Fruit fly (Drosophila melanogaster) whole organism, pupa: ENCODE results near the gene CG16713.

ENCODE experiments used
- CG10348 ChIP-seq: fragments of 200-800 bp; sonication (Bioruptor generic); IDR thresholded peaks from 2 replicates; pipeline ENCODE4 v1.3.6; 2022; ENCODE audit warnings: missing biosample characterization, missing genetic modification characterization
- CG14655 ChIP-seq: fragments of 200-800 bp; sonication (Bioruptor generic); optimal IDR thresholded peaks from 3 replicates; lab custom pipeline; 2017; ENCODE audit warnings: mild to moderate bottlenecking, missing biosample characterization, missing genetic modification reagents, missing genetic modification characterization
- CG32121 ChIP-seq: fragments of 200-800 bp; sonication (Bioruptor generic); IDR thresholded peaks from 2 replicates; pipeline ENCODE4 v1.3.6; 2022; ENCODE audit warnings: missing biosample characterization, missing genetic modification characterization
- D1 ChIP-seq: fragments of 200-800 bp; sonication (Bioruptor generic); optimal IDR thresholded peaks from 2 replicates; lab custom pipeline; 2018; ENCODE audit warnings: missing biosample characterization, mild to moderate bottlenecking, missing genetic modification characterization, moderate library complexity
- Ets98B ChIP-seq: fragments of 200-800 bp; sonication (Bioruptor generic); IDR thresholded peaks from 2 replicates; pipeline ENCODE4 v1.3.6; 2022; ENCODE audit warnings: missing biosample characterization, missing genetic modification characterization
- Pif1B ChIP-seq: fragments of 200-800 bp; sonication (Bioruptor generic); optimal IDR thresholded peaks from 3 replicates; lab custom pipeline; 2016; ENCODE audit warnings: missing biosample characterization, missing genetic modification characterization
- Snoo ChIP-seq: fragments of 200-800 bp; sonication (Bioruptor generic); optimal IDR thresholded peaks from 3 replicates; lab custom pipeline; 2017; ENCODE audit warnings: missing biosample characterization, mild to moderate bottlenecking, missing genetic modification characterization, inconsistent platforms
- fd96Ca ChIP-seq: fragments of 200-800 bp; sonication (Bioruptor generic); IDR thresholded peaks from 3 replicates; pipeline ENCODE4 v1.3.6; 2022; ENCODE audit warnings: missing biosample characterization, missing genetic modification characterization
- gl ChIP-seq: fragments of 200-800 bp; sonication (Bioruptor generic); optimal IDR thresholded peaks from 2 replicates; lab custom pipeline; 2018; ENCODE audit warnings: missing biosample characterization, mild to moderate bottlenecking, missing genetic modification characterization
- rn ChIP-seq: fragments of 200-800 bp; sonication (Bioruptor generic); IDR thresholded peaks from 2 replicates; pipeline ENCODE4 v1.3.6; 2022; ENCODE audit warnings: missing biosample characterization, missing genetic modification characterization

- TF ChIP-seq Ets98B, result no peak
- no peak for TF ChIP-seq Snoo (tag; lab: Kevin White, UChicago)
- no peak for TF ChIP-seq D1
- TF ChIP-seq Pif1B, result no peak
- TF ChIP-seq CG32121 (GFP tag; lab: Robert Waterston, UW), result no peak
- TF ChIP-seq CG14655 (GFP tag; lab: Kevin White, UChicago), result no peak
- TF ChIP-seq gl (tag; lab: Kevin White, UChicago), result no peak
- TF ChIP-seq rn (GFP tag; lab: Robert Waterston, UW), result no peak
- no peak for TF ChIP-seq fd96Ca (GFP tag; lab: Robert Waterston, UW)
- TF ChIP-seq CG10348 (GFP tag; lab: Robert Waterston, UW), result no peak
Observed at dm6 chr2L:3648173-3648972, 46.8 kb downstream of the CG16713 start.
